Fruit fly (Drosophila melanogaster) whole organism, pupa: ENCODE results near the gene CG10492.

Source experiments
- CG10348 ChIP-seq: fragments of 200-800 bp; sonication (Bioruptor generic); IDR thresholded peaks from 2 replicates; pipeline ENCODE4 v1.3.6; 2022; ENCODE audit warnings: missing biosample characterization, missing genetic modification characterization
- CG12605 ChIP-seq: fragments of 200-800 bp; sonication (Bioruptor generic); IDR thresholded peaks from 2 replicates; pipeline ENCODE4 v1.3.6; 2022; ENCODE audit warnings: missing biosample characterization, missing genetic modification characterization
- CG13204 ChIP-seq: fragments of 200-800 bp; sonication (Bioruptor generic); optimal IDR thresholded peaks from 2 replicates; lab custom pipeline; 2018; ENCODE audit warnings: missing biosample characterization, mild to moderate bottlenecking, missing genetic modification characterization, moderate library complexity
- CG14655 ChIP-seq: fragments of 200-800 bp; sonication (Bioruptor generic); optimal IDR thresholded peaks from 3 replicates; lab custom pipeline; 2017; ENCODE audit warnings: mild to moderate bottlenecking, missing biosample characterization, missing genetic modification reagents, missing genetic modification characterization
- CG15710 ChIP-seq: fragments of 200-800 bp; sonication (Bioruptor generic); optimal IDR thresholded peaks from 2 replicates; lab custom pipeline; 2018; ENCODE audit warnings: missing biosample characterization, mild to moderate bottlenecking, missing genetic modification characterization, moderate library complexity
- CG17806 ChIP-seq: fragments of 200-800 bp; sonication (Bioruptor generic); optimal IDR thresholded peaks from 2 replicates; lab custom pipeline; 2018; ENCODE audit warnings: missing biosample characterization, mild to moderate bottlenecking, missing genetic modification characterization, moderate library complexity
- CG32121 ChIP-seq: fragments of 200-800 bp; sonication (Bioruptor generic); IDR thresholded peaks from 2 replicates; pipeline ENCODE4 v1.3.6; 2022; ENCODE audit warnings: missing biosample characterization, missing genetic modification characterization
- CG34367 ChIP-seq: fragments of 200-800 bp; sonication (Bioruptor generic); optimal IDR thresholded peaks from 2 replicates; lab custom pipeline; 2018; ENCODE audit warnings: missing biosample characterization, mild to moderate bottlenecking, missing genetic modification characterization
- CG4496 ChIP-seq: fragments of 200-800 bp; sonication (Bioruptor generic); IDR thresholded peaks from 3 replicates; pipeline ENCODE4 v1.3.6; 2022; ENCODE audit warnings: missing biosample characterization, missing genetic modification characterization
- CG8159 ChIP-seq: fragments of 200-800 bp; sonication (Bioruptor generic); optimal IDR thresholded peaks from 3 replicates; lab custom pipeline; 2018; ENCODE audit warnings: missing biosample characterization, mild to moderate bottlenecking, missing genetic modification characterization, moderate library complexity
- CG8301 ChIP-seq: fragments of 200-800 bp; sonication (Bioruptor generic); optimal IDR thresholded peaks from 2 replicates; lab custom pipeline; 2018; ENCODE audit warnings: missing biosample characterization, mild to moderate bottlenecking, missing genetic modification characterization
- CG9948 ChIP-seq: fragments of 200-800 bp; sonication (Bioruptor generic); optimal IDR thresholded peaks from 2 replicates; lab custom pipeline; 2018; ENCODE audit warnings: missing biosample characterization, mild to moderate bottlenecking, missing genetic modification characterization, moderate library complexity
- D1 ChIP-seq: fragments of 200-800 bp; sonication (Bioruptor generic); optimal IDR thresholded peaks from 2 replicates; lab custom pipeline; 2018; ENCODE audit warnings: missing biosample characterization, mild to moderate bottlenecking, missing genetic modification characterization, moderate library complexity
- EcR ChIP-seq: fragments of 200-800 bp; sonication (Bioruptor generic); optimal IDR thresholded peaks from 3 replicates; lab custom pipeline; 2019; ENCODE audit warnings: missing biosample characterization, missing genetic modification characterization, mild to moderate bottlenecking, moderate library complexity, missing genetic modification reagents
- Ets98B ChIP-seq: fragments of 200-800 bp; sonication (Bioruptor generic); IDR thresholded peaks from 2 replicates; pipeline ENCODE4 v1.3.6; 2022; ENCODE audit warnings: missing biosample characterization, missing genetic modification characterization
- Pif1A ChIP-seq: fragments of 200-800 bp; sonication (Bioruptor generic); optimal IDR thresholded peaks from 3 replicates; lab custom pipeline; 2016; ENCODE audit warnings: missing biosample characterization, missing genetic modification characterization
- Pif1B ChIP-seq: fragments of 200-800 bp; sonication (Bioruptor generic); optimal IDR thresholded peaks from 3 replicates; lab custom pipeline; 2016; ENCODE audit warnings: missing biosample characterization, missing genetic modification characterization
- Snoo ChIP-seq: fragments of 200-800 bp; sonication (Bioruptor generic); optimal IDR thresholded peaks from 3 replicates; lab custom pipeline; 2017; ENCODE audit warnings: missing biosample characterization, mild to moderate bottlenecking, missing genetic modification characterization, inconsistent platforms
- fd96Ca ChIP-seq: fragments of 200-800 bp; sonication (Bioruptor generic); IDR thresholded peaks from 3 replicates; pipeline ENCODE4 v1.3.6; 2022; ENCODE audit warnings: missing biosample characterization, missing genetic modification characterization
- gl ChIP-seq: fragments of 200-800 bp; sonication (Bioruptor generic); optimal IDR thresholded peaks from 2 replicates; lab custom pipeline; 2018; ENCODE audit warnings: missing biosample characterization, mild to moderate bottlenecking, missing genetic modification characterization
- rn ChIP-seq: fragments of 200-800 bp; sonication (Bioruptor generic); IDR thresholded peaks from 2 replicates; pipeline ENCODE4 v1.3.6; 2022; ENCODE audit warnings: missing biosample characterization, missing genetic modification characterization

The CG10492 gene

dm6 chr2L:19024744-19025059 is 29.2 kb upstream of the CG10492 start:
- TF ChIP-seq fd96Ca (GFP tag; lab: Robert Waterston, UW) (0 out of 3 replicates have a peak, but pooled peaks have one; percentile 9), CG13204 (peak; percentile 25), gl (tag; lab: Kevin White, UChicago) (no peak)

DNA sequence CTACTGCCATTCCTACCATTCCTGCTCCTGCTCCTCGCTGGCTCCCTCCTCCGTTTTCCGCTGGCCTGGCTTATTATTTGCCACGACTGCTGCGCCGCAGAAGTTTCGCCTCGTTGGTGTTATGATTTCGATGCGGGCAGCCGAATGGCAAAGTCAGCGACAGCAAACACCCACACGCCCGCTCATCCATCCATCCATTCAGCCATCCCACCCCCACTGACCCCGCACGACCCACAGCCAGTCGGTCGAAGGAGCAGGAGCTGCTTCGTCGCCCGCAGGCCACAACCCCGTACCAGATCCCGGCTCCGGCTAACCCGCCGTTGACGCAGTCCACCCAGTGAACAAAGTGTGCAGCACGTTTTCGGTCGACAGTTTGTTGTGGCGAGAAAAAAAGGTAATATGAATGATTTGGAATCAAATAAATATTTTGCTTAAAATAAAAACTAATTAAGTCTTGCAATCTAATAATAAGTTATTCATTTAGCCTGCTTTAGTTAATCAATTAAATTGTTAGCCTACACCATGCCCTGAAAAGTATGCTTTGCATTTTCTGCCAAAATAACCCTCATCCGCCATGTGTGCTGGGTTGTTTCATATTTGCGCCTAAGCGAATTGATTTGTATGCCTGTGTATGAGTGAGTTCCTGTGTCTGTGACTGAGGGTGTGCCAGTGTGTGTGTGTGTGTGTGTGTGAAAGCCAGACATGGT is 27.2 kb upstream of the CG10492 start:
- TF ChIP-seq CG34367 (tag; lab: Kevin White, UChicago) (peak; percentile 59), CG17806 (tag; lab: Kevin White, UChicago) (peak; percentile 66), Snoo (peak; percentile 56), CG32121 (GFP tag; lab: Robert Waterston, UW) (no peak), D1 (tag; lab: Kevin White, UChicago) (no peak), CG15710 (tag; lab: Kevin White, UChicago) (peak; percentile 79), EcR (no peak), fd96Ca (GFP tag; lab: Robert Waterston, UW) (no peak), CG10348 (GFP tag; lab: Robert Waterston, UW) (no peak), CG8301 (tag; lab: Kevin White, UChicago) (peak; percentile 55), CG8159 (peak; percentile 84), gl (tag; lab: Kevin White, UChicago) (peak; percentile 46), CG13204 (peak; percentile 37), rn (GFP tag; lab: Robert Waterston, UW) (no peak), CG9948 (tag; lab: Kevin White, UChicago) (peak; percentile 65), CG12605 (GFP tag; lab: Robert Waterston, UW) (no peak), CG14655 (GFP tag; lab: Kevin White, UChicago) (peak; percentile 69), Ets98B (GFP tag; lab: Robert Waterston, UW) (no peak), Pif1A (GFP tag; lab: Kevin White, UChicago) (peak; percentile 52), Pif1B (GFP tag; lab: Kevin White, UChicago) (peak; percentile 15)

DNA sequence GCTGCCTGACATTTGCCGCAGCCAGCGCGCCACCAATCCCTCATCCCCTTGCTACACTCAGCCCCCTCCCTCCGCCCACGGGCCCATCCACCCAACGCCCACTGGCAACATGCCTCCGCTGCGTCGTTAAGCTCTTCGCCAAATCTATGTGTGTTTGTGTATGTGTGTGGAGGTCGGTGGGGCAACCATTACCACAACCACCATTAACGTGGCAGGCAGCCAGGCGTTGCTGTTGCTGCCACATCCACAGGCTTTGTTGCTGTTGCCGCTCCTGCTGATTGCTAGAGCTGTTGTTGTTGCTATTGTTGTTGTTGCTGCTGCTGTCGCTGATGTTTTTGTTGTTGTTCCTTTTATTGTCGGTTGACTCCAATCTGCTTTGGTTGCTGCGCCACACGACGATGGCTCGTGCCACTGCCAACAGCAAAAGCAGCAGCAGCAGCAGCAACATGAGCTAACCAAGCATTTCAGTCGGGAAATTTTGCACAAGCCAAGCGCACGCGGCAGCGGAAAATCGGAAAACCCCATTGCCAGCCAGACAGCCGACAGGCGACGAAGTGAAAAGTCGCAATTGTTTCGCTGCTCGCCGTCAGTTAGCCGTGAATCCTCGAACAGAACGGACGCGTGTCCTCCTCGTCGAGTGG is 26.5 kb upstream of the CG10492 start, which contains the start of gene Sidpn:
Gene Sidpn (plus strand): TSS at position 465 of the 641 bp plus-strand sequence.
- TF ChIP-seq CG8159, result no peak
- no peak for TF ChIP-seq CG34367 (tag; lab: Kevin White, UChicago)
- TF ChIP-seq CG13204, result peak; percentile 78
- no peak for TF ChIP-seq CG32121 (GFP tag; lab: Robert Waterston, UW)
- no peak for TF ChIP-seq Pif1A (GFP tag; lab: Kevin White, UChicago)

DNA sequence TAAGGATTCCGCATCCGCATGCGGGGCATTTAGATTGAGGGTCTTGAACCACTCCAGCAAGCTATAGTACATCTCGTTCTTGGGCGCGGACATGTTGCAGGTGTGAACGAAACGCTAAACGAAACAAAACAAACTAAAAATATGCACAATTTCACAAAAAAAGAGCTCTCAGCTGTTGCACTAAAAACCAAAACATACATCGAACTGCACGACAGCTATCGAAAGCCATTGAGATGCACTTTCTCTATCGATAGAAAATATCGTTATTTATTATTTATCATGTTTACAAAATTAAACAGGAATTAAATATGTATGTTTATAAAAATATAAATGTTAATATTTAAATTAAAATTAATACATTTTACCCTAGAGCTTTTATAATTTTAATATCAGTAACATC is 20.6 kb upstream of the CG10492 start, which contains the start of gene hook:
Gene hook (minus strand): TSS at position 211 of the 400 bp plus-strand sequence.
- TF ChIP-seq CG13204, result no peak
- TF ChIP-seq CG4496 (GFP tag; lab: Robert Waterston, UW), result no peak
- TF ChIP-seq CG17806 (tag; lab: Kevin White, UChicago), result no peak
- TF ChIP-seq CG8301 (tag; lab: Kevin White, UChicago), result no peak
- no peak for TF ChIP-seq CG9948 (tag; lab: Kevin White, UChicago)
- TF ChIP-seq Snoo, result no peak
- no peak for TF ChIP-seq CG34367 (tag; lab: Kevin White, UChicago)
- TF ChIP-seq CG14655 (GFP tag; lab: Kevin White, UChicago), result no peak

dm6 chr2L:19034213-19034929 is 19.5 kb upstream of the CG10492 start, which contains the start of the genes mib2 and CG31800:
mib2 (plus strand) TSS chr2L:19034444.
CG31800 (minus strand) TSS chr2L:19034576.
- TF ChIP-seq CG34367 (tag; lab: Kevin White, UChicago), result no peak
- TF ChIP-seq CG12605 (GFP tag; lab: Robert Waterston, UW), result no peak
- TF ChIP-seq Pif1A (GFP tag; lab: Kevin White, UChicago), result no peak
- TF ChIP-seq CG9948 (tag; lab: Kevin White, UChicago), result no peak
- TF ChIP-seq CG15710 (tag; lab: Kevin White, UChicago), result no peak
- no peak for TF ChIP-seq CG8301 (tag; lab: Kevin White, UChicago)
- no peak for TF ChIP-seq CG13204
- no peak for TF ChIP-seq CG32121 (GFP tag; lab: Robert Waterston, UW)
- no peak for TF ChIP-seq CG14655 (GFP tag; lab: Kevin White, UChicago)
- no peak for TF ChIP-seq CG17806 (tag; lab: Kevin White, UChicago)
- no peak for TF ChIP-seq Snoo
- no peak for TF ChIP-seq CG10348 (GFP tag; lab: Robert Waterston, UW)
- TF ChIP-seq CG4496 (GFP tag; lab: Robert Waterston, UW), result no peak
- TF ChIP-seq rn (GFP tag; lab: Robert Waterston, UW), result no peak
- TF ChIP-seq Pif1B (GFP tag; lab: Kevin White, UChicago), result no peak

DNA sequence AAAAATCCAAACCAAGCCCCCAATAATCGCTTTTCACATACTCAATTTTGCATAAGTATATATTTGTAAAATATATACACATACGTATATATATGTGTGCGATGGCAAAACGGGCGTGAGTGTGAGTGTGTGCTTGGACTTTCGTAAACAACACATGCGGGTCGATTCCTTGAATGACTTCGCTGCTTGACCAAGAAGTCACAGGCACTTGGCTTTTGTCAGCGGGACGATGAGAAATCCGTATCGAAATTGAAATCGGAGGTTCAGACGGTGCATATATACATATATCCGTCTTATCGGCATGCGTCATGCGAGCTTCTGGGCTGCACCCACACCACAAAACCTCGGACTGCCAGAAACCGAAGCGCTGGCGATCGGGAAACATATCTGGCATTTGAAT is 18.9 kb upstream of the CG10492 start:
- TF ChIP-seq gl (tag; lab: Kevin White, UChicago), result no peak
- no peak for TF ChIP-seq rn (GFP tag; lab: Robert Waterston, UW)
- TF ChIP-seq fd96Ca (GFP tag; lab: Robert Waterston, UW), result no peak
- no peak for TF ChIP-seq CG9948 (tag; lab: Kevin White, UChicago)
- no peak for TF ChIP-seq Snoo
- no peak for TF ChIP-seq CG4496 (GFP tag; lab: Robert Waterston, UW)
- TF ChIP-seq EcR, result no peak
- peak; percentile 15 for TF ChIP-seq Pif1B (GFP tag; lab: Kevin White, UChicago)
- no peak for TF ChIP-seq CG8301 (tag; lab: Kevin White, UChicago)
